Worm (Caenorhabditis elegans) whole organism, L3 larva: Measurements from ENCODE around the gene gst-41.

ENCODE experiments used
- R02D3.7 ChIP-seq: fragments of 150-350 bp; optimal IDR thresholded peaks from 2 replicates; lab custom pipeline; 2014; ENCODE audit warnings: missing biosample characterization, missing genetic modification characterization
- ZK546.5 ChIP-seq: sonication (generic microtip); optimal IDR thresholded peaks from 2 replicates; lab custom pipeline; 2017; ENCODE audit warnings: missing biosample characterization, missing genetic modification characterization
- aly-2 ChIP-seq: fragments of 150-350 bp; optimal IDR thresholded peaks from 2 replicates; lab custom pipeline; 2014; ENCODE audit warnings: missing biosample characterization, missing genetic modification characterization
- ama-1 ChIP-seq: fragments of 150-350 bp; optimal IDR thresholded peaks from 2 replicates; lab custom pipeline; 2018
- ceh-16 ChIP-seq: sonication (generic microtip); optimal IDR thresholded peaks from 2 replicates; lab custom pipeline; 2017; ENCODE audit warnings: missing biosample characterization, missing genetic modification characterization
- ceh-82 ChIP-seq: fragments of 150-350 bp; optimal IDR thresholded peaks from 2 replicates; lab custom pipeline; 2014; ENCODE audit warnings: missing biosample characterization, missing genetic modification characterization
- ceh-9 ChIP-seq: sonication (generic microtip); optimal IDR thresholded peaks from 2 replicates; lab custom pipeline; 2018; ENCODE audit warnings: missing biosample characterization, missing genetic modification characterization
- daf-12 ChIP-seq: fragments of 150-350 bp; optimal IDR thresholded peaks from 2 replicates; lab custom pipeline; 2014; ENCODE audit warnings: missing biosample characterization, missing genetic modification reagents, missing genetic modification characterization
- egl-27 ChIP-seq: sonication (generic microtip); optimal IDR thresholded peaks from 4 replicates; lab custom pipeline; 2017; ENCODE audit warnings: missing biosample characterization, missing genetic modification reagents, missing genetic modification characterization
- egl-5 ChIP-seq: fragments of 150-350 bp; optimal IDR thresholded peaks from 2 replicates; lab custom pipeline; 2017; ENCODE audit warnings: missing biosample characterization, missing genetic modification reagents, missing genetic modification characterization, inconsistent platforms
- elt-2 ChIP-seq: sonication (generic microtip); optimal IDR thresholded peaks from 2 replicates; lab custom pipeline; 2016; ENCODE audit warnings: missing genetic modification reagents, mild to moderate bottlenecking, missing genetic modification characterization, missing compliant biosample characterization
- elt-3 ChIP-seq, 3 experiments: fragments of 150-350 bp in 1 of 3; sonication (generic microtip) in 2 of 3; optimal IDR thresholded peaks; 2 replicates in 2 of 3; 4 replicates in 1 of 3; lab custom pipeline; 2014 to 2017; ENCODE audit warnings: missing biosample characterization in 3 of 3, missing genetic modification characterization in 3 of 3
- eor-1 ChIP-seq, 2 experiments: fragments of 150-350 bp; optimal IDR thresholded peaks; 2 replicates each; lab custom pipeline; 2014 to 2018; ENCODE audit warnings: missing biosample characterization in 2 of 2, missing genetic modification characterization in 2 of 2
- fkh-10 ChIP-seq: sonication (generic microtip); optimal IDR thresholded peaks from 2 replicates; lab custom pipeline; 2017; ENCODE audit warnings: missing biosample characterization, missing genetic modification reagents, missing genetic modification characterization
- fkh-2 ChIP-seq: fragments of 150-350 bp; optimal IDR thresholded peaks from 2 replicates; lab custom pipeline; 2014; ENCODE audit warnings: missing biosample characterization, missing genetic modification reagents, missing genetic modification characterization
- fos-1 ChIP-seq: fragments of 150-350 bp; optimal IDR thresholded peaks from 2 replicates; lab custom pipeline; 2014; ENCODE audit warnings: missing biosample characterization, missing genetic modification characterization
- hmg-11 ChIP-seq: sonication (generic microtip); optimal IDR thresholded peaks from 2 replicates; lab custom pipeline; 2016; ENCODE audit warnings: missing genetic modification characterization, missing compliant biosample characterization
- jun-1 ChIP-seq: fragments of 150-350 bp; optimal IDR thresholded peaks from 2 replicates; lab custom pipeline; 2014; ENCODE audit warnings: missing biosample characterization, missing genetic modification reagents, missing genetic modification characterization
- lin-15B ChIP-seq: fragments of 150-350 bp; optimal IDR thresholded peaks from 2 replicates; lab custom pipeline; 2014; ENCODE audit warnings: missing biosample characterization, missing genetic modification characterization
- lin-39 ChIP-seq: fragments of 150-350 bp; optimal IDR thresholded peaks from 2 replicates; lab custom pipeline; 2018; ENCODE audit warnings: missing biosample characterization, missing genetic modification reagents, missing genetic modification characterization
- lsy-12 ChIP-seq: sonication (generic microtip); optimal IDR thresholded peaks from 2 replicates; lab custom pipeline; 2016; ENCODE audit warnings: mild to moderate bottlenecking, missing genetic modification characterization, missing compliant biosample characterization
- mdl-1 ChIP-seq: fragments of 150-350 bp; optimal IDR thresholded peaks from 2 replicates; lab custom pipeline; 2014; ENCODE audit warnings: missing biosample characterization, missing genetic modification characterization
- mml-1 ChIP-seq: fragments of 150-350 bp; sonication (generic microtip); optimal IDR thresholded peaks from 3 replicates; lab custom pipeline; 2014; ENCODE audit warnings: missing biosample characterization, missing genetic modification characterization
- nfya-1 ChIP-seq: sonication (generic microtip); optimal IDR thresholded peaks from 2 replicates; lab custom pipeline; 2017; ENCODE audit warnings: missing genetic modification characterization, mild to moderate bottlenecking, missing compliant biosample characterization, antibody characterized with exemption, moderate library complexity; ENCODE audit not compliant: insufficient read depth
- nhr-11 ChIP-seq: fragments of 150-350 bp; optimal IDR thresholded peaks from 2 replicates; lab custom pipeline; 2014; ENCODE audit warnings: missing biosample characterization, missing genetic modification characterization
- nhr-12 ChIP-seq: fragments of 150-350 bp; optimal IDR thresholded peaks from 2 replicates; lab custom pipeline; 2014; ENCODE audit warnings: missing biosample characterization, missing genetic modification characterization
- nhr-23 ChIP-seq: fragments of 150-350 bp; optimal IDR thresholded peaks from 2 replicates; lab custom pipeline; 2014; ENCODE audit warnings: missing biosample characterization, missing genetic modification reagents, missing genetic modification characterization
- nhr-237 ChIP-seq: fragments of 150-350 bp; optimal IDR thresholded peaks from 2 replicates; lab custom pipeline; 2014; ENCODE audit warnings: missing biosample characterization, missing genetic modification characterization
- nhr-25 ChIP-seq: sonication (generic microtip); optimal IDR thresholded peaks from 2 replicates; lab custom pipeline; 2017; ENCODE audit warnings: missing biosample characterization, missing genetic modification characterization
- nhr-28 ChIP-seq: fragments of 150-350 bp; optimal IDR thresholded peaks from 2 replicates; lab custom pipeline; 2014; ENCODE audit warnings: missing biosample characterization, missing genetic modification characterization
- nhr-43 ChIP-seq: sonication (generic microtip); optimal IDR thresholded peaks from 2 replicates; lab custom pipeline; 2016; ENCODE audit warnings: mild to moderate bottlenecking, missing genetic modification characterization, missing compliant biosample characterization; ENCODE audit not compliant: poor library complexity, severe bottlenecking
- nhr-67 ChIP-seq: fragments of 150-350 bp; optimal IDR thresholded peaks from 2 replicates; lab custom pipeline; 2014; ENCODE audit warnings: missing biosample characterization, missing genetic modification characterization
- nhr-76 ChIP-seq: fragments of 150-350 bp; sonication (generic microtip); optimal IDR thresholded peaks from 5 replicates; lab custom pipeline; 2014; ENCODE audit warnings: missing biosample characterization, missing genetic modification characterization
- nhr-77 ChIP-seq: fragments of 150-350 bp; optimal IDR thresholded peaks from 2 replicates; lab custom pipeline; 2014; ENCODE audit warnings: missing biosample characterization, missing genetic modification characterization
- pha-4 ChIP-seq: fragments of 150-350 bp; optimal IDR thresholded peaks from 2 replicates; lab custom pipeline; 2014; ENCODE audit warnings: missing biosample characterization, missing genetic modification reagents, missing genetic modification characterization
- pqm-1 ChIP-seq: fragments of 150-350 bp; optimal IDR thresholded peaks from 2 replicates; lab custom pipeline; 2017; ENCODE audit warnings: missing biosample characterization, missing genetic modification characterization, inconsistent platforms
- sea-2 ChIP-seq: fragments of 150-350 bp; sonication (generic microtip); optimal IDR thresholded peaks from 4 replicates; lab custom pipeline; 2014; ENCODE audit warnings: missing biosample characterization, missing genetic modification reagents, missing genetic modification characterization
- skn-1 ChIP-seq: fragments of 150-350 bp; optimal IDR thresholded peaks from 2 replicates; lab custom pipeline; 2014; ENCODE audit warnings: missing biosample characterization, missing genetic modification characterization
- snpc-4 ChIP-seq: fragments of 150-350 bp; optimal IDR thresholded peaks from 2 replicates; lab custom pipeline; 2014; ENCODE audit warnings: missing biosample characterization, missing genetic modification characterization
- tbx-2 ChIP-seq: sonication (generic microtip); optimal IDR thresholded peaks from 2 replicates; lab custom pipeline; 2016; ENCODE audit warnings: mild to moderate bottlenecking, missing genetic modification characterization, missing compliant biosample characterization
- unc-39 ChIP-seq: sonication (generic microtip); optimal IDR thresholded peaks from 4 replicates; lab custom pipeline; 2017; ENCODE audit warnings: missing biosample characterization, missing genetic modification characterization
- unc-62 ChIP-seq: fragments of 150-350 bp; sonication (generic microtip); optimal IDR thresholded peaks from 4 replicates; lab custom pipeline; 2014; ENCODE audit warnings: missing biosample characterization, missing genetic modification reagents, missing genetic modification characterization
- ztf-11 ChIP-seq: fragments of 150-350 bp; optimal IDR thresholded peaks from 2 replicates; lab custom pipeline; 2014; ENCODE audit warnings: missing biosample characterization, missing genetic modification characterization
- ztf-4 ChIP-seq: fragments of 150-350 bp; optimal IDR thresholded peaks from 2 replicates; lab custom pipeline; 2014; ENCODE audit warnings: missing biosample characterization, missing genetic modification characterization

Gene gst-41

DNA sequence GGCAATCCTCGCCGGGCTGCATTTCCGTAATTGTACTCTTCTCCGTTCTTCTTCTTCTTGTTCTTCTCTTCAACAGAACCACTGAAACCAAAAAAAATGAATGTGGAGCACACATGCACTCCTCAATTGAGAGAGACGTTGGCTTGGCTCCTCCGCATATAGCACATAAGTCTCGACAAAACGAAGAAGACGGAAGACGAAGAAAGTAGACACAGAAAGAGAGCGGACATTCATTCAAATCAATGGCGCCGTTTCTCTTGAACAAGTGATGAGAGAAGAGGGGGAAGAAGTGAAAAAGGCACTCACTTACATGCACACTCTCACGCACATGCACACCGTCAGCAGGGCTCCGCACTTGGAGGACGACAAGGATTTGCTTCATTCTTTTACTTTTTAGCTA is 38.4 kb upstream of the gst-41 start, which contains the start of gene F25E5.9:
Gene F25E5.9, minus strand, starts transcription at position 382 of the 400 bp plus-strand sequence.
- no peak for TF ChIP-seq nhr-77
- no peak for TF ChIP-seq sea-2
- no peak for TF ChIP-seq eor-1 (tag; optimal IDR thresholded peaks at IDR 0.05; lab: Kevin White, UChicago)
- TF ChIP-seq ZK546.5 (tag; lab: Kevin White, UChicago), result no peak
- TF ChIP-seq lin-15B (tag; lab: Kevin White, UChicago), result peak; percentile 7
- no peak for TF ChIP-seq skn-1 (tag; lab: Kevin White, UChicago)
- TF ChIP-seq egl-5 (tag; lab: Kevin White, UChicago), result no peak
- no peak for TF ChIP-seq hmg-11 (tag; lab: Kevin White, UChicago)
- TF ChIP-seq jun-1 (tag; lab: Kevin White, UChicago), result no peak
- no peak for TF ChIP-seq nhr-23
- peak; percentile 10 for TF ChIP-seq ama-1 (lab: Kevin White, UChicago)
- no peak for TF ChIP-seq R02D3.7 (tag; lab: Kevin White, UChicago)
- no peak for TF ChIP-seq fkh-2 (tag; lab: Kevin White, UChicago)
- TF ChIP-seq mml-1 (tag; lab: Kevin White, UChicago), result no peak
- peak; percentile 3 for TF ChIP-seq lin-39 (tag; lab: Kevin White, UChicago)
- TF ChIP-seq elt-2 (tag; lab: Kevin White, UChicago), result no peak
- TF ChIP-seq fkh-10 (GFP tag; lab: Kevin White, UChicago), result peak; percentile 28
- no peak for TF ChIP-seq egl-27 (tag; lab: Kevin White, UChicago)
- TF ChIP-seq nhr-43, result no peak
- no peak for TF ChIP-seq elt-3 (tag; optimal IDR thresholded peaks at IDR 0.05; lab: Kevin White, UChicago)
- no peak for TF ChIP-seq nhr-11 (tag; lab: Kevin White, UChicago)
- TF ChIP-seq unc-39 (tag; lab: Kevin White, UChicago), result no peak
- no peak for TF ChIP-seq daf-12 (tag; lab: Kevin White, UChicago)
- no peak for TF ChIP-seq pha-4 (tag; lab: Kevin White, UChicago)
- TF ChIP-seq nhr-28 (tag; lab: Kevin White, UChicago), result no peak
- no peak for TF ChIP-seq ztf-11 (tag; lab: Kevin White, UChicago)
- no peak for TF ChIP-seq ztf-4
- TF ChIP-seq nhr-25 (tag; lab: Kevin White, UChicago), result no peak
- TF ChIP-seq nhr-237 (tag; lab: Kevin White, UChicago), result no peak
- no peak for TF ChIP-seq tbx-2
- no peak for TF ChIP-seq nhr-67 (tag; lab: Kevin White, UChicago)
- no peak for TF ChIP-seq aly-2 (tag; lab: Kevin White, UChicago)
- TF ChIP-seq nhr-76, result no peak
- TF ChIP-seq mdl-1 (tag; lab: Kevin White, UChicago), result no peak
- TF ChIP-seq snpc-4 (tag; lab: Kevin White, UChicago), result peak; percentile 32
- TF ChIP-seq nfya-1 (tag; lab: Kevin White, UChicago), result peak; percentile 51
- TF ChIP-seq unc-62 (GFP tag; lab: Kevin White, UChicago), result no peak
- TF ChIP-seq ceh-82 (tag; lab: Kevin White, UChicago), result no peak
- TF ChIP-seq pqm-1, result no peak
- no peak for TF ChIP-seq fos-1 (tag; lab: Kevin White, UChicago)
- TF ChIP-seq ceh-16, result no peak
- TF ChIP-seq lsy-12 (tag; lab: Kevin White, UChicago), result no peak
- TF ChIP-seq nhr-12 (tag; lab: Kevin White, UChicago), result no peak
- TF ChIP-seq, all 47 proteins: peak for 6

DNA sequence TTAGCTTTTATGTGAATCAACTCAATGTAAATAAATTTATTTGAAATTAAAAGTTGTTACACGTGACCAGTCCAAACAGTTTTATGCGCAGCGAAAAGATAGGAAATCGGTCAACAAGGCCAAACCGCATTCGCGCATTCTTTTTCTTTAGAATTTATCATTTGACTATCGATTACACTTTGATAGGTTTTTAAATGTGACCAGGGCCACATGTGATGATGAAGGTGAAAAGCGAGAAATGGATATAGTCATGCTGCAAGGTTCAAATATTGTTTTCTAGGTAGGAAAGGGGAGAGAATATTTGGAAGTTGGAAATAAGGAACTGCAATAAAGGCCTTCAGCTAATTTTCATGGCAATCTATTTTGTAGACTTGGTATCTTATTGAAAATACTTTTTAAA is 37.8 kb upstream of the gst-41 start:
- TF ChIP-seq nhr-67 (tag; lab: Kevin White, UChicago), result no peak
- no peak for TF ChIP-seq unc-62 (GFP tag; lab: Kevin White, UChicago)
- no peak for TF ChIP-seq jun-1 (tag; lab: Kevin White, UChicago)
- TF ChIP-seq skn-1 (tag; lab: Kevin White, UChicago), result no peak
- TF ChIP-seq mdl-1 (tag; lab: Kevin White, UChicago), result no peak
- no peak for TF ChIP-seq ceh-82 (tag; lab: Kevin White, UChicago)
- no peak for TF ChIP-seq snpc-4 (tag; lab: Kevin White, UChicago)
- peak in 2 of 3 experiments; percentile 14 to 91 for TF ChIP-seq elt-3 (tag; optimal IDR thresholded peaks at IDR 0.05; lab: Kevin White, UChicago)
- TF ChIP-seq R02D3.7 (tag; lab: Kevin White, UChicago), result no peak
- peak; percentile 98 for TF ChIP-seq ama-1 (lab: Kevin White, UChicago)
- TF ChIP-seq lin-39 (tag; lab: Kevin White, UChicago), result no peak
- no peak for TF ChIP-seq aly-2 (tag; lab: Kevin White, UChicago)
- TF ChIP-seq nhr-43, result peak; percentile 90
- no peak for TF ChIP-seq nhr-11 (tag; lab: Kevin White, UChicago)
- no peak for TF ChIP-seq ceh-9
- TF ChIP-seq pha-4 (tag; lab: Kevin White, UChicago), result peak; percentile 14
- no peak for TF ChIP-seq ztf-4
- TF ChIP-seq nfya-1 (tag; lab: Kevin White, UChicago), result peak; percentile 16
- no peak for TF ChIP-seq lin-15B (tag; lab: Kevin White, UChicago)
- no peak for TF ChIP-seq fos-1 (tag; lab: Kevin White, UChicago)
- no peak for TF ChIP-seq nhr-76
- TF ChIP-seq nhr-23, result peak; percentile 72
- peak; percentile 28 for TF ChIP-seq tbx-2
- no peak for TF ChIP-seq lsy-12 (tag; lab: Kevin White, UChicago)
- TF ChIP-seq egl-27 (tag; lab: Kevin White, UChicago), result no peak
- TF ChIP-seq nhr-25 (tag; lab: Kevin White, UChicago), result peak; percentile 78
